Fruit fly (Drosophila melanogaster) whole organism, embryonic: Measurements from ENCODE around the gene eIF3i.

Experiments
- Bgb ChIP-seq: fragments of 200-800 bp; sonication (Bioruptor generic); IDR thresholded peaks from 2 replicates; pipeline ENCODE4 v1.3.6; 2022; ENCODE audit warnings: missing biosample characterization, missing genetic modification characterization; ENCODE audit not compliant: partially characterized antibody
- CG12155 ChIP-seq: fragments of 200-800 bp; sonication (Bioruptor generic); optimal IDR thresholded peaks from 3 replicates; lab custom pipeline; 2016; ENCODE audit warnings: missing biosample characterization, missing genetic modification characterization
- CG14014 ChIP-seq: fragments of 200-800 bp; sonication (Bioruptor generic); IDR thresholded peaks from 2 replicates; pipeline ENCODE4 v1.3.6; 2022; ENCODE audit warnings: missing biosample characterization, missing genetic modification characterization
- CG15479 ChIP-seq: fragments of 200-800 bp; sonication (Bioruptor generic); optimal IDR thresholded peaks from 3 replicates; lab custom pipeline; 2019; ENCODE audit warnings: missing biosample characterization, mild to moderate bottlenecking, missing genetic modification characterization, moderate library complexity
- CG1602 ChIP-seq: fragments of 200-800 bp; sonication (Bioruptor generic); optimal IDR thresholded peaks from 3 replicates; lab custom pipeline; 2016; ENCODE audit warnings: missing biosample characterization, missing genetic modification characterization
- CG17612 ChIP-seq: fragments of 200-800 bp; sonication (Bioruptor generic); IDR thresholded peaks from 2 replicates; pipeline ENCODE4 v1.3.6; 2022; ENCODE audit warnings: missing biosample characterization, missing genetic modification characterization
- CG17802 ChIP-seq: fragments of 200-800 bp; sonication (Bioruptor generic); optimal IDR thresholded peaks from 2 replicates; lab custom pipeline; 2018; ENCODE audit warnings: missing biosample characterization, mild to moderate bottlenecking, missing genetic modification characterization, moderate library complexity
- CG2120 ChIP-seq: fragments of 200-800 bp; sonication (Bioruptor generic); optimal IDR thresholded peaks from 3 replicates; lab custom pipeline; 2016; ENCODE audit warnings: missing biosample characterization, missing genetic modification characterization
- CG30431 ChIP-seq: fragments of 200-800 bp; sonication (Bioruptor generic); optimal IDR thresholded peaks from 2 replicates; lab custom pipeline; 2017; ENCODE audit warnings: missing biosample characterization, missing genetic modification characterization
- CG32532 ChIP-seq: fragments of 200-800 bp; sonication (Bioruptor generic); IDR thresholded peaks from 2 replicates; pipeline ENCODE4 v1.3.6; 2022; ENCODE audit warnings: missing biosample characterization, missing genetic modification characterization
- CG33213 ChIP-seq: fragments of 200-800 bp; sonication (Bioruptor generic); optimal IDR thresholded peaks from 3 replicates; lab custom pipeline; 2016; ENCODE audit warnings: missing biosample characterization, missing genetic modification characterization
- CG3838 ChIP-seq: fragments of 200-800 bp; sonication (Bioruptor generic); optimal IDR thresholded peaks from 3 replicates; lab custom pipeline; 2016; ENCODE audit warnings: missing biosample characterization, missing genetic modification characterization
- CG3995 ChIP-seq: fragments of 200-800 bp; sonication (Bioruptor generic); optimal IDR thresholded peaks from 3 replicates; lab custom pipeline; 2016; ENCODE audit warnings: missing biosample characterization, missing genetic modification characterization
- CG6689 ChIP-seq: fragments of 200-800 bp; sonication (Bioruptor generic); IDR thresholded peaks from 2 replicates; pipeline ENCODE4 v1.3.6; 2022; ENCODE audit warnings: missing biosample characterization, missing genetic modification characterization
- CG6854 ChIP-seq: fragments of 200-800 bp; sonication (Bioruptor generic); optimal IDR thresholded peaks from 3 replicates; lab custom pipeline; 2017; ENCODE audit warnings: missing biosample characterization, mild to moderate bottlenecking, missing genetic modification characterization
- CG7271 ChIP-seq: fragments of 200-800 bp; sonication (Bioruptor generic); optimal IDR thresholded peaks from 2 replicates; lab custom pipeline; 2018; ENCODE audit warnings: missing biosample characterization, mild to moderate bottlenecking, missing genetic modification characterization, moderate library complexity
- CG7372 ChIP-seq: fragments of 200-800 bp; sonication (Bioruptor generic); IDR thresholded peaks from 2 replicates; pipeline ENCODE4 v1.3.6; 2022; ENCODE audit warnings: missing biosample characterization, missing genetic modification characterization
- CG8388 ChIP-seq: fragments of 200-800 bp; sonication (Bioruptor generic); optimal IDR thresholded peaks from 2 replicates; lab custom pipeline; 2019; ENCODE audit warnings: missing biosample characterization, mild to moderate bottlenecking, missing genetic modification characterization, moderate library complexity
- CG9437 ChIP-seq: fragments of 200-800 bp; sonication (Bioruptor generic); optimal IDR thresholded peaks from 2 replicates; lab custom pipeline; 2018; ENCODE audit warnings: missing biosample characterization, mild to moderate bottlenecking, missing genetic modification characterization
- CG9727 ChIP-seq: fragments of 200-800 bp; sonication (Bioruptor generic); optimal IDR thresholded peaks from 3 replicates; lab custom pipeline; 2017; ENCODE audit warnings: missing biosample characterization, mild to moderate bottlenecking, missing genetic modification characterization
- Dek ChIP-seq: fragments of 200-800 bp; sonication (Bioruptor generic); optimal IDR thresholded peaks from 3 replicates; lab custom pipeline; 2019; ENCODE audit warnings: missing biosample characterization, mild to moderate bottlenecking, missing genetic modification characterization, moderate library complexity
- ERR ChIP-seq: fragments of 200-800 bp; sonication (Bioruptor generic); optimal IDR thresholded peaks from 2 replicates; lab custom pipeline; 2016; ENCODE audit warnings: missing biosample characterization, missing genetic modification characterization
- Fer3 ChIP-seq: fragments of 200-800 bp; sonication (Bioruptor generic); optimal IDR thresholded peaks from 2 replicates; lab custom pipeline; 2018; ENCODE audit warnings: missing biosample characterization, mild to moderate bottlenecking, missing genetic modification characterization, moderate library complexity
- H2.0 ChIP-seq: fragments of 200-800 bp; sonication (Bioruptor generic); IDR thresholded peaks from 2 replicates; pipeline ENCODE4 v1.3.6; 2022; ENCODE audit warnings: missing biosample characterization, missing genetic modification characterization
- HLH3B ChIP-seq: fragments of 200-800 bp; sonication (Bioruptor generic); IDR thresholded peaks from 2 replicates; pipeline ENCODE4 v1.3.6; 2022; ENCODE audit warnings: missing biosample characterization, missing genetic modification characterization
- Hr78 ChIP-seq, 2 experiments: fragments of 200-800 bp in 1 of 2; fragments of >200 bp in 1 of 2; sonication (Bioruptor generic) in 1 of 2; optimal IDR thresholded peaks; 2 replicates each; lab custom pipeline; 2017 to 2019; ENCODE audit warnings: missing biosample characterization in 2 of 2, missing genetic modification characterization in 2 of 2, mild to moderate bottlenecking in 1 of 2, moderate library complexity in 1 of 2
- Mad ChIP-seq: fragments of 200-800 bp; sonication (Bioruptor generic); optimal IDR thresholded peaks from 2 replicates; lab custom pipeline; 2016; ENCODE audit warnings: missing biosample characterization, missing genetic modification characterization
- NC2β ChIP-seq: fragments of 200-800 bp; sonication (Bioruptor generic); optimal IDR thresholded peaks from 2 replicates; lab custom pipeline; 2016; ENCODE audit warnings: missing biosample characterization, missing genetic modification characterization
- Spps ChIP-seq: fragments of 200-800 bp; sonication (Bioruptor generic); optimal IDR thresholded peaks from 2 replicates; lab custom pipeline; 2018; ENCODE audit warnings: missing biosample characterization, mild to moderate bottlenecking, missing genetic modification characterization
- Sry-δ ChIP-seq: fragments of 200-800 bp; sonication (Bioruptor generic); optimal IDR thresholded peaks from 2 replicates; lab custom pipeline; 2016; ENCODE audit warnings: missing biosample characterization, missing genetic modification characterization
- Usf ChIP-seq: fragments of 200-800 bp; sonication (Bioruptor generic); optimal IDR thresholded peaks from 2 replicates; lab custom pipeline; 2017; ENCODE audit warnings: missing genotype, missing biosample characterization, missing genetic modification characterization
- bbx ChIP-seq: fragments of 200-800 bp; sonication (Bioruptor generic); IDR thresholded peaks from 2 replicates; pipeline ENCODE4 v1.3.6; 2022; ENCODE audit warnings: missing biosample characterization, missing genetic modification characterization; ENCODE audit not compliant: partially characterized antibody
- cas ChIP-seq: fragments of 200-800 bp; sonication (Bioruptor generic); IDR thresholded peaks from 2 replicates; pipeline ENCODE4 v1.3.6; 2022; ENCODE audit warnings: missing biosample characterization, missing genetic modification characterization
- cg ChIP-seq: fragments of 200-800 bp; sonication (Bioruptor generic); optimal IDR thresholded peaks from 3 replicates; lab custom pipeline; 2019; ENCODE audit warnings: missing biosample characterization, mild to moderate bottlenecking, missing genetic modification characterization, moderate library complexity
- dmrt99B ChIP-seq: fragments of 200-800 bp; sonication (Bioruptor generic); optimal IDR thresholded peaks from 2 replicates; lab custom pipeline; 2018; ENCODE audit warnings: missing biosample characterization, mild to moderate bottlenecking, missing genetic modification characterization, moderate library complexity
- ftz-f1 ChIP-seq: fragments of 200-800 bp; sonication (Bioruptor generic); optimal IDR thresholded peaks from 2 replicates; lab custom pipeline; 2016; ENCODE audit warnings: missing biosample characterization, missing genetic modification characterization
- gfzf ChIP-seq: fragments of 200-800 bp; sonication (Bioruptor generic); optimal IDR thresholded peaks from 2 replicates; lab custom pipeline; 2016; ENCODE audit warnings: missing biosample characterization, mild to moderate bottlenecking, missing genetic modification characterization, moderate library complexity
- grn ChIP-seq: fragments of 200-800 bp; sonication (Bioruptor generic); optimal IDR thresholded peaks from 3 replicates; lab custom pipeline; 2017; ENCODE audit warnings: missing biosample characterization, missing genetic modification characterization
- insv ChIP-seq, 2 experiments: fragments of 200-800 bp; sonication (Bioruptor generic); optimal IDR thresholded peaks; 3 replicates each; lab custom pipeline; 2016 to 2018; ENCODE audit warnings: missing biosample characterization in 2 of 2, missing genetic modification characterization in 2 of 2
- kni ChIP-seq: fragments of 200-800 bp; sonication (Bioruptor generic); optimal IDR thresholded peaks from 3 replicates; lab custom pipeline; 2017; ENCODE audit warnings: mild to moderate bottlenecking, missing biosample characterization, missing genetic modification reagents, missing genetic modification characterization
- lola ChIP-seq, 3 experiments: fragments of >200 bp in 2 of 3; fragments of 200-800 bp in 1 of 3; sonication (Bioruptor generic) in 1 of 3; optimal IDR thresholded peaks; 2 replicates each; lab custom pipeline; 2017 to 2019; ENCODE audit warnings: missing biosample characterization in 3 of 3, missing genetic modification characterization in 3 of 3, mild to moderate bottlenecking in 1 of 3, moderate library complexity in 1 of 3
- otp ChIP-seq: fragments of 200-800 bp; sonication (Bioruptor generic); IDR thresholded peaks from 3 replicates; pipeline ENCODE4, ENCODE4 v1.3.6; 2022; ENCODE audit warnings: missing biosample characterization, missing genetic modification characterization
- pita ChIP-seq: fragments of 200-800 bp; sonication (Bioruptor generic); optimal IDR thresholded peaks from 2 replicates; lab custom pipeline; 2017; ENCODE audit warnings: missing biosample characterization, mild to moderate bottlenecking, missing genetic modification characterization
- prd ChIP-seq, 3 experiments: fragments of >200 bp in 2 of 3; fragments of 200-800 bp in 1 of 3; sonication (Bioruptor generic) in 1 of 3; optimal IDR thresholded peaks in 2 of 3; IDR thresholded peaks in 1 of 3; 2 replicates in 2 of 3; 3 replicates in 1 of 3; pipeline versions ENCODE4 v1.3.6 to Lab custom; 2017 to 2022; ENCODE audit warnings: missing biosample characterization in 1 of 3, missing genetic modification characterization in 1 of 3
- sisA ChIP-seq: fragments of 200-800 bp; sonication (Bioruptor generic); IDR thresholded peaks from 2 replicates; pipeline ENCODE4 v1.3.6; 2022; ENCODE audit warnings: missing biosample characterization, missing genetic modification characterization
- sr ChIP-seq: fragments of 200-800 bp; sonication (Bioruptor generic); IDR thresholded peaks from 3 replicates; pipeline ENCODE4 v1.3.6; 2022; ENCODE audit warnings: missing biosample characterization, missing genetic modification characterization
- ssp ChIP-seq: fragments of 200-800 bp; sonication (Bioruptor generic); IDR thresholded peaks from 2 replicates; pipeline ENCODE4 v1.3.6; 2022; ENCODE audit warnings: missing biosample characterization, missing genetic modification characterization
- tup ChIP-seq: fragments of 200-800 bp; sonication (Bioruptor generic); optimal IDR thresholded peaks from 2 replicates; lab custom pipeline; 2016; ENCODE audit warnings: missing biosample characterization, mild to moderate bottlenecking, missing genetic modification characterization, moderate library complexity
- zf30C ChIP-seq: fragments of 200-800 bp; sonication (Bioruptor generic); optimal IDR thresholded peaks from 3 replicates; lab custom pipeline; 2018; ENCODE audit warnings: missing biosample characterization, mild to moderate bottlenecking, missing genetic modification characterization
- zfh2 ChIP-seq: fragments of 200-800 bp; sonication (Bioruptor generic); optimal IDR thresholded peaks from 2 replicates; lab custom pipeline; 2016; ENCODE audit warnings: missing biosample characterization, missing genetic modification characterization

eIF3i gene

DNA sequence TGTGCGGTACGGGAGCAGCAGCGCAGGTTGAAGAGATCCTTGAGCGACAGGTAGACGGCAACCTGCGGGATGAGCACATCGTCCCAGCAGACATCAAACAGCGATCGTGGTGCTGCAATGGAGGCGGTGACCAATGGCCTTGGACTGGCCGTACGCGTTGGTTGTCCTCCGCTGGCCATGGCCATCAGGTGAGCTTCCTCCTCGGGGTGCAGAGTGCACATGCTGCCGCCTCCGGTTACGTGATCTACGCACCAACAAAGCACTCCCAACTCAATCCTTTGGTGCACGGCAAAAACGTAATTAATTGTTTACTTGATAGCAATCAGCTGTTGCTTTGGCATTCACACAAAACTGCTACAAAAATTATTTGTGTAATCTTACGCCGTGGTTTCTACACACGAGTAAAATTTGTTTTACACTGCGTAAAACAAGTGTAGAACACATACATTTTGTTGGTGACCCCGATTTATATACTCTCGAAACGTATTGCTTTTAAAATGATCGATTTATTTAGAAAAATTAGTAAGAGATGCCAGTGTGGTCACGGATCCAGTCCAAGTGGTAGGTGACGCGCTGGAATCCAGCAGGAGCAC, 18.0 kb downstream of the eIF3i start, which contains the start of gene jet (continued):
- TF ChIP-seq Dek (tag; lab: Kevin White, UChicago) (no peak), zf30C (GFP tag; lab: Kevin White, UChicago) (no peak), HLH3B (GFP tag; lab: Robert Waterston, UW) (no peak), CG32532 (no peak), pita (GFP tag; lab: Kevin White, UChicago) (no peak), CG33213 (GFP tag; lab: Kevin White, UChicago) (no peak), bbx (GFP tag; lab: Robert Waterston, UW) (peak; percentile 48), CG17802 (no peak), H2.0 (GFP tag; lab: Robert Waterston, UW) (no peak), cas (GFP tag; lab: Robert Waterston, UW) (no peak), CG6854 (GFP tag; lab: Kevin White, UChicago) (no peak), CG14014 (GFP tag; lab: Robert Waterston, UW) (no peak), Spps (no peak), Hr78 (GFP tag; optimal IDR thresholded peaks at IDR 0.05; lab: Kevin White, UChicago) (no peak), ftz-f1 (peak; percentile 81), sisA (GFP tag; lab: Robert Waterston, UW) (no peak), sr (GFP tag; lab: Robert Waterston, UW) (no peak), CG7372 (no peak), CG15479 (GFP tag; lab: Kevin White, UChicago) (no peak), CG9437 (peak; percentile 19), CG9727 (no peak), lola (GFP tag; optimal IDR thresholded peaks at IDR 0.05; lab: Kevin White, UChicago) (no peak), CG7271 (tag; lab: Kevin White, UChicago) (no peak), gfzf (GFP tag; lab: Kevin White, UChicago) (peak; percentile 43), ERR (GFP tag; lab: Kevin White, UChicago) (no peak), cg (GFP tag; lab: Kevin White, UChicago) (no peak), CG6689 (no peak), CG2120 (GFP tag; lab: Kevin White, UChicago) (no peak), insv (GFP tag; optimal IDR thresholded peaks at IDR 0.05; lab: Kevin White, UChicago) (no peak), CG3838 (GFP tag; lab: Kevin White, UChicago) (no peak), prd (optimal IDR thresholded peaks at IDR 0.05; lab: Kevin White, UChicago) (no peak), prd (GFP tag; IDR thresholded peaks at IDR 0.05; lab: Robert Waterston, UW) (no peak), ssp (GFP tag; lab: Robert Waterston, UW) (no peak), otp (GFP tag; lab: Robert Waterston, UW) (no peak), kni (GFP tag; lab: Kevin White, UChicago) (no peak), grn (peak; percentile 78), CG17612 (GFP tag; lab: Robert Waterston, UW) (no peak), CG12155 (no peak), zfh2 (no peak), CG3995 (GFP tag; lab: Kevin White, UChicago) (no peak), dmrt99B (tag; lab: Kevin White, UChicago) (no peak), CG8388 (GFP tag; lab: Kevin White, UChicago) (no peak), tup (no peak), Mad (no peak), Usf (no peak), CG1602 (GFP tag; lab: Kevin White, UChicago) (no peak), CG30431 (GFP tag; lab: Kevin White, UChicago) (no peak), Fer3 (no peak), Bgb (GFP tag; lab: Robert Waterston, UW) (peak; percentile 76), Sry-δ (GFP tag; lab: Kevin White, UChicago) (no peak), NC2β (GFP tag; lab: Kevin White, UChicago) (no peak)
